Worm (Caenorhabditis elegans): Measurements from ENCODE around the gene srw-62.
A peak's percentile ranks its signal among the peaks of the same experiment; 100 is the strongest.

Gene srw-62

DNA sequence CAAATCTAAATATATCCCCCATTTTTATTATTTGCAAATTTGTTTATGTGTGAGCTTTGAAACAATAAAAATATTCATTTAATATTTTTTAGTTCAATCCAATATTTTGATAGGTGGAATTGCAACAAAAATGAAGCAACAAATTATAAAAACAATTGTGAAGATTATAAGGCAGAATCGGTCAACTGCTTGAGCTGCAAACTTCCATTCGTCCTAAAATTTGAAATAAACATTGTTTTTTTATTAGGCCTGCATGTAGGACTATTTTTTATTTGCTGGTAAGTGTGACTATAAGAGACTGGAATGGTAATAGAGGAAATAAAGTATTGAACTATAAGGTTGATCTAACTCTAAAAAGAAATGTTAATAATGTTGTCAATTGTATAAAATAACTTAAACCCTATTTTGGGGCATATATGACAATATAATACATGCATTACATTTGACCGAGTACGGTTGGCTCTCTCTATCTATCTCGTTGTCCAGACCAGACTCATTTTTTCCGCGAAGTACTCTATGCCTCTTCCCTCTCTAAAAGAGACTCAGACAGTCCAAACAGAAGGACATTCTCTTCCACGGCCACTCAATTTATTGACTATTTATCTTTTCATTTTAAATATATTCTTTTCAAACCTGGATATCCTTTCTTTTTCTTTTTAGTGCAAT lies 20.5 kb downstream of the srw-62 start, which contains the start of gene T09A5.4:
Gene T09A5.4, plus strand, starts transcription at position 616 of the 666 bp plus-strand sequence.
- TF ChIP-seq lsy-2 (tag; optimal IDR thresholded peaks at IDR 0.05) (peak in 1 of 2 experiments; percentile 33), mes-2 (tag; optimal IDR thresholded peaks at IDR 0.05; ENCODE audit: poor library complexity, severe bottlenecking) (peak; percentile 45), Y105C5A.15 (GFP tag; IDR thresholded peaks at IDR 0.05) (no peak), unc-62 (GFP tag; optimal IDR thresholded peaks at IDR 0.05 in 1 of 2) (peak in 1 of 2 experiments; percentile 92), unc-62 (tag; optimal IDR thresholded peaks at IDR 0.05) (no peak), F37D6.2 (tag; optimal IDR thresholded peaks at IDR 0.05) (no peak)

DNA sequence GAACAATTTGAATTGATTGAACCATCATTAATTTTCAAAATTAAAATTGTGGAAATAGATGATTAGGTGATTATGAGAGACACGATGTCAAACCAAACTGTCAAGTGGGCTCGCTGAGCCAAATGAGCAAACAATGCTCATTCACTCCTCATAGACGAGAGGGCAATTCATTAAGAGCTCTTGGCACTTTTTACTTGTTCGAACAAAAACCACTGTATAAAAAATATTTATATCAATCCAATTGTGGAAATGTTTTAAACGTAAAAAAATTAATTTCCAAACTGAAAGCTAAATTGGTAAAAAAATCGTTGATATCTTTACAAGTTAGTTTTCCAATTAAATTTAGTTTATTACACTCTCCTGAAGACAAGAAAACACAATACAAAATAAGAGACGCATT lies 24.5 kb downstream of the srw-62 start, which contains the start of gene acr-7:
Gene acr-7, minus strand, starts transcription at position 101 of the 400 bp plus-strand sequence.
- TF ChIP-seq daf-16 (GFP tag; optimal IDR thresholded peaks at IDR 0.05) (no peak), daf-16 (tag; optimal IDR thresholded peaks at IDR 0.05) (no peak), nhr-48 (tag; optimal IDR thresholded peaks at IDR 0.05) (no peak), attf-4 (tag; optimal IDR thresholded peaks at IDR 0.05) (no peak), nhr-102 (tag; optimal IDR thresholded peaks at IDR 0.05) (no peak)

DNA sequence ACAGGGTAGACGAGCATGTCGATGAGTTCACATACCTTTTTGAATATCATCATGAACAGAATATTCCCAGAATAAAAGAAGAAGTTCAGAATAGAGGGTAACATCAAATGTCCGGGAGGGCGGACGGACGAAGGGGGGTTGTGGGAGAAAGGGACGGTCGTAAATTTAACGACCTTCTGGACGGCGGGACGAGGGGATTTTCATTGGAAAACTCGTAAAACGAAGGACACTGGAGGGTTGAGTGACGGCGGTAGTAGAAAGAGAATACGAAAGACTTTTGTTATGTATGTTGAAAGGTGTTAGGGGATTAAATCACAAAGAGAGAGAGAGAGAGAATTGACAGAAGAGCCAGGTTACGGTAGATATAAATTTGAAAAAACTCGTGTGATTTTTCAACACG lies 25.4 kb downstream of the srw-62 start:
- TF ChIP-seq lsy-2 (tag; optimal IDR thresholded peaks at IDR 0.05) (peak in 1 of 2 experiments; percentile 1), php-3 (GFP tag; IDR thresholded peaks at IDR 0.05) (peak; percentile 84), ceh-28 (tag; optimal IDR thresholded peaks at IDR 0.05) (no peak)

DNA sequence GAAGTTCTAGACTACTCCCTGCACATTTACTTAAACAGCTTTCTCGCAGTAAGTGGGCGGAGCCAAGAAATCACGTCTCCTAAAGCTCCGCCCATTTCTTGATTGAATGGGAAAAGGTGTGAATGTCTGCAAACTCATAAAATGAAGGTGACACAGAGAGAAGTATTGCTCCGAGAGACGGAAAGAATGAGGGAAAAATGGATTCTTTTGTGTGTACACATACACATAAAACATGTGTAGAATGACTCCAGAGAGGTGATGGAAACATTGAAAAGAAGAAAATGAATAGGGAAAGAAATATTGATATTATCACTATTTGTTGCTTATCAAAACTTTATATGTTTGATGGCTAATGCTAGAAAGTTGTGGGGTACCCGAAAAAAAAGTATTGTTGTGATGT lies 26.3 kb downstream of the srw-62 start:
- TF ChIP-seq spr-3 (GFP tag; optimal IDR thresholded peaks at IDR 0.05), result no peak
- TF ChIP-seq ceh-44 (GFP tag; IDR thresholded peaks at IDR 0.05), result no peak
- no peak for TF ChIP-seq daf-16 (GFP tag; optimal IDR thresholded peaks at IDR 0.05)
- TF ChIP-seq daf-16 (tag; optimal IDR thresholded peaks at IDR 0.05), result peak; percentile 51
- no peak for TF ChIP-seq unc-62 (GFP tag; optimal IDR thresholded peaks at IDR 0.05 in 1 of 2)
- no peak for TF ChIP-seq unc-62 (tag; optimal IDR thresholded peaks at IDR 0.05)
- TF ChIP-seq spr-1 (tag; optimal IDR thresholded peaks at IDR 0.05), result no peak
- peak; percentile 60 for TF ChIP-seq dve-1 (tag; optimal IDR thresholded peaks at IDR 0.05; ENCODE audit: insufficient read depth)
- TF ChIP-seq lin-39 (tag; optimal IDR thresholded peaks at IDR 0.05), result no peak
- peak; percentile 58 for TF ChIP-seq nhr-28 (tag; optimal IDR thresholded peaks at IDR 0.05)
- TF ChIP-seq php-3 (GFP tag; IDR thresholded peaks at IDR 0.05), result peak; percentile 44; the same call in 1 of the 2 replicates
- no peak for TF ChIP-seq mdl-1 (tag; optimal IDR thresholded peaks at IDR 0.05)
- no peak for TF ChIP-seq zip-2 (tag; optimal IDR thresholded peaks at IDR 0.05)
- no peak for TF ChIP-seq lsy-2 (tag; optimal IDR thresholded peaks at IDR 0.05)
- TF ChIP-seq F44E2.7 (GFP tag; IDR thresholded peaks at IDR 0.05), result no peak
- peak; percentile 9 for TF ChIP-seq hlh-30 (tag; optimal IDR thresholded peaks at IDR 0.05; ENCODE audit: insufficient read depth)
- TF ChIP-seq nhr-237 (tag; optimal IDR thresholded peaks at IDR 0.05), result no peak
- TF ChIP-seq T26A8.4 (GFP tag; IDR thresholded peaks at IDR 0.05), result no peak
- TF ChIP-seq mep-1 (tag; optimal IDR thresholded peaks at IDR 0.05), result peak; percentile 6
- TF ChIP-seq fos-1 (tag; optimal IDR thresholded peaks at IDR 0.05), result no peak
- TF ChIP-seq Y105C5A.15 (GFP tag; IDR thresholded peaks at IDR 0.05), result no peak
- 0 out of 2 replicates have a peak, but pooled peaks have one; percentile 37 for TF ChIP-seq hmg-1.1 (GFP tag; IDR thresholded peaks at IDR 0.05)
- no peak for TF ChIP-seq nhr-41 (GFP tag; IDR thresholded peaks at IDR 0.05)
- no peak for TF ChIP-seq F49E8.2 (tag; optimal IDR thresholded peaks at IDR 0.05; ENCODE audit: borderline replicate concordance)
- TF ChIP-seq pqm-1 (tag; optimal IDR thresholded peaks at IDR 0.05), result peak; percentile 73
- no peak for TF ChIP-seq ctbp-1 (GFP tag; IDR thresholded peaks at IDR 0.05)

DNA sequence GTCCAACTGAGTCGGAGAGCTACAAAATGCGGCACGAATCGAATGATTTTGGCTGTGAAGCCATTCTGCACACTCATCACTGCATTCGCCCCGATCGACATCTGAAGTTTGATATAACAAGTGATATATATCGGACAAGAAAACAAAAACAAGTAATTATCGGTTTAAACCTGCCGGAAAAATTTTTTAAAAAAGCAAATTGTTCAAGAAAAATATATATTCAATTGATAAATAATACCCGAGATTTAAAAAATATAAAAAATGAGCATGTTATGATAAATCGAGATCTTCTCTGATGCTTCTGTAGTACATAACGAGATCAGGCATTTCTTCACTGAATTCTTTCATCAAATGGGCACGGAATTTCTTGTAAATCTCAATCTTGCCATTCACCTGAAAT lies 28.5 kb downstream of the srw-62 start, which contains the start of gene T09A5.5:
Gene T09A5.5, minus strand, starts transcription at position 101 of the 400 bp plus-strand sequence.
- TF ChIP-seq ceh-20 (GFP tag; IDR thresholded peaks at IDR 0.05) (no peak), cey-2 (tag; optimal IDR thresholded peaks at IDR 0.05; ENCODE audit: borderline replicate concordance, insufficient read depth) (no peak), dmd-6 (GFP tag; IDR thresholded peaks at IDR 0.05) (no peak), mxl-3 (GFP tag; optimal IDR thresholded peaks at IDR 0.05) (no peak), mep-1 (tag; optimal IDR thresholded peaks at IDR 0.05) (no peak), T20F7.1 (GFP tag; optimal IDR thresholded peaks at IDR 0.05) (no peak), lin-1 (GFP tag; IDR thresholded peaks at IDR 0.05) (no peak), nhr-11 (tag; optimal IDR thresholded peaks at IDR 0.05) (no peak), duxl-1 (tag; optimal IDR thresholded peaks at IDR 0.05; ENCODE audit: poor library complexity) (no peak), lin-15B (tag; optimal IDR thresholded peaks at IDR 0.05) (no peak), daf-12 (tag; optimal IDR thresholded peaks at IDR 0.05) (no peak), lin-39 (tag; optimal IDR thresholded peaks at IDR 0.05) (no peak), nhr-28 (tag; optimal IDR thresholded peaks at IDR 0.05) (no peak), dve-1 (tag; optimal IDR thresholded peaks at IDR 0.05; ENCODE audit: insufficient read depth) (no peak)
